Worm (Caenorhabditis elegans) whole organism, late embryonic: Measurements from ENCODE around the gene eef-1A.1.

ENCODE experiments used
- C08G9.2 ChIP-seq: sonication (generic microtip); optimal IDR thresholded peaks from 2 replicates; lab custom pipeline; 2016; ENCODE audit warnings: mild to moderate bottlenecking, missing genetic modification characterization, moderate library complexity, missing compliant biosample characterization
- C38D4.7 ChIP-seq: fragments of 200-800 bp; sonication (Bioruptor generic); optimal IDR thresholded peaks from 2 replicates; lab custom pipeline; 2018; ENCODE audit warnings: mild to moderate bottlenecking, missing genetic modification characterization, moderate library complexity, missing compliant biosample characterization
- F13H6.1 ChIP-seq: sonication (generic microtip); optimal IDR thresholded peaks from 2 replicates; lab custom pipeline; 2016; ENCODE audit warnings: missing genetic modification characterization, missing compliant biosample characterization
- ahr-1 ChIP-seq: sonication (generic microtip); optimal IDR thresholded peaks from 2 replicates; lab custom pipeline; 2016; ENCODE audit warnings: missing genetic modification characterization, missing compliant biosample characterization
- ama-1 ChIP-seq: fragments of 150-350 bp; optimal IDR thresholded peaks from 2 replicates; lab custom pipeline; 2014
- ceh-14 ChIP-seq: sonication (generic microtip); optimal IDR thresholded peaks from 2 replicates; lab custom pipeline; 2016; ENCODE audit warnings: missing genotype, missing genetic modification characterization, missing compliant biosample characterization
- ceh-18 ChIP-seq: sonication (generic microtip); optimal IDR thresholded peaks from 2 replicates; lab custom pipeline; 2016; ENCODE audit warnings: missing genetic modification characterization, missing compliant biosample characterization
- ceh-2 ChIP-seq: sonication (generic microtip); optimal IDR thresholded peaks from 2 replicates; lab custom pipeline; 2016; ENCODE audit warnings: missing genotype, missing genetic modification characterization, missing compliant biosample characterization
- ceh-24 ChIP-seq: sonication (generic microtip); optimal IDR thresholded peaks from 2 replicates; lab custom pipeline; 2016; ENCODE audit warnings: mild to moderate bottlenecking, missing genetic modification characterization, missing compliant biosample characterization
- ceh-31 ChIP-seq: sonication (generic microtip); optimal IDR thresholded peaks from 2 replicates; lab custom pipeline; 2016; ENCODE audit warnings: missing genetic modification characterization, missing compliant biosample characterization
- ceh-34 ChIP-seq: sonication (generic microtip); optimal IDR thresholded peaks from 2 replicates; lab custom pipeline; 2016; ENCODE audit warnings: mild to moderate bottlenecking, missing genetic modification characterization, missing compliant biosample characterization
- ceh-48 ChIP-seq: sonication (generic microtip); optimal IDR thresholded peaks from 2 replicates; lab custom pipeline; 2016; ENCODE audit warnings: missing genetic modification characterization, inconsistent platforms, missing compliant biosample characterization
- ceh-6 ChIP-seq: fragments of 200-800 bp; sonication (Bioruptor generic); optimal IDR thresholded peaks from 2 replicates; lab custom pipeline; 2018; ENCODE audit warnings: mild to moderate bottlenecking, missing genetic modification characterization, missing compliant biosample characterization
- che-1 ChIP-seq: sonication (generic microtip); optimal IDR thresholded peaks from 2 replicates; lab custom pipeline; 2016; ENCODE audit warnings: mild to moderate bottlenecking, missing genetic modification characterization, missing compliant biosample characterization
- dmd-4 ChIP-seq: sonication (generic microtip); optimal IDR thresholded peaks from 2 replicates; lab custom pipeline; 2016; ENCODE audit warnings: borderline replicate concordance, missing genetic modification characterization, missing compliant biosample characterization
- dve-1 ChIP-seq: sonication (generic microtip); optimal IDR thresholded peaks from 2 replicates; lab custom pipeline; 2017; ENCODE audit warnings: antibody characterized with exemption, mild to moderate bottlenecking, missing genetic modification characterization, missing compliant biosample characterization
- elt-2 ChIP-seq: sonication (generic microtip); optimal IDR thresholded peaks from 2 replicates; lab custom pipeline; 2016; ENCODE audit warnings: missing genetic modification reagents, missing genetic modification characterization, missing compliant biosample characterization
- elt-4 ChIP-seq: sonication (generic microtip); optimal IDR thresholded peaks from 2 replicates; lab custom pipeline; 2016; ENCODE audit warnings: missing genetic modification characterization, missing compliant biosample characterization
- fkh-6 ChIP-seq: sonication (generic microtip); optimal IDR thresholded peaks from 2 replicates; lab custom pipeline; 2016; ENCODE audit warnings: missing genetic modification characterization, missing compliant biosample characterization
- gmeb-2 ChIP-seq: sonication (generic microtip); optimal IDR thresholded peaks from 2 replicates; lab custom pipeline; 2016; ENCODE audit warnings: missing genetic modification characterization, inconsistent platforms, missing compliant biosample characterization
- hlh-30 ChIP-seq: sonication (generic microtip); optimal IDR thresholded peaks from 2 replicates; lab custom pipeline; 2017; ENCODE audit warnings: antibody characterized with exemption, missing genetic modification characterization, missing compliant biosample characterization; ENCODE audit not compliant: insufficient read depth
- hlh-6 ChIP-seq: sonication (generic microtip); optimal IDR thresholded peaks from 2 replicates; lab custom pipeline; 2016; ENCODE audit warnings: missing genotype, missing genetic modification characterization, missing compliant biosample characterization
- hlh-8 ChIP-seq: sonication (generic microtip); optimal IDR thresholded peaks from 2 replicates; lab custom pipeline; 2016; ENCODE audit warnings: missing genotype, missing genetic modification characterization, missing compliant biosample characterization
- lim-6 ChIP-seq: sonication (generic microtip); optimal IDR thresholded peaks from 2 replicates; lab custom pipeline; 2016; ENCODE audit warnings: missing genetic modification characterization, missing compliant biosample characterization
- madf-2 ChIP-seq: sonication (generic microtip); optimal IDR thresholded peaks from 2 replicates; lab custom pipeline; 2017; ENCODE audit warnings: missing genetic modification characterization, missing compliant biosample characterization
- mec-3 ChIP-seq: sonication (generic microtip); optimal IDR thresholded peaks from 2 replicates; lab custom pipeline; 2016; ENCODE audit warnings: borderline replicate concordance, missing genetic modification characterization, missing compliant biosample characterization
- nfya-1 ChIP-seq: sonication (generic microtip); optimal IDR thresholded peaks from 2 replicates; lab custom pipeline; 2017; ENCODE audit warnings: missing genetic modification characterization, mild to moderate bottlenecking, missing compliant biosample characterization, antibody characterized with exemption, moderate library complexity
- nhr-11 ChIP-seq: fragments of 150-350 bp; optimal IDR thresholded peaks from 2 replicates; lab custom pipeline; 2014; ENCODE audit warnings: missing biosample characterization, missing genetic modification characterization
- pat-9 ChIP-seq: fragments of 200-800 bp; sonication (Bioruptor generic); optimal IDR thresholded peaks from 2 replicates; lab custom pipeline; 2018; ENCODE audit warnings: mild to moderate bottlenecking, missing genetic modification characterization, moderate library complexity, missing compliant biosample characterization
- pax-1 ChIP-seq: fragments of 150-350 bp; optimal IDR thresholded peaks from 2 replicates; lab custom pipeline; 2014; ENCODE audit warnings: missing biosample characterization, missing genetic modification characterization
- pha-2 ChIP-seq: sonication (generic microtip); optimal IDR thresholded peaks from 2 replicates; lab custom pipeline; 2017; ENCODE audit warnings: mild to moderate bottlenecking, missing genetic modification characterization, missing compliant biosample characterization
- pha-4 ChIP-seq: fragments of 150-350 bp; optimal IDR thresholded peaks from 2 replicates; lab custom pipeline; 2018; ENCODE audit warnings: missing biosample characterization, missing genetic modification reagents, missing genetic modification characterization
- pqm-1 ChIP-seq: sonication (generic microtip); optimal IDR thresholded peaks from 2 replicates; lab custom pipeline; 2016; ENCODE audit warnings: missing genetic modification characterization, missing compliant biosample characterization
- pros-1 ChIP-seq: fragments of 150-350 bp; optimal IDR thresholded peaks from 2 replicates; lab custom pipeline; 2014; ENCODE audit warnings: missing biosample characterization, missing genetic modification reagents, missing genetic modification characterization
- ref-2 ChIP-seq: sonication (generic microtip); optimal IDR thresholded peaks from 2 replicates; lab custom pipeline; 2016; ENCODE audit warnings: missing genetic modification characterization, missing compliant biosample characterization
- rnt-1 ChIP-seq: sonication (generic microtip); optimal IDR thresholded peaks from 2 replicates; lab custom pipeline; 2016; ENCODE audit warnings: missing genetic modification characterization, missing compliant biosample characterization
- sox-2 ChIP-seq: fragments of 200-800 bp; sonication (Bioruptor generic); IDR thresholded peaks from 2 replicates; pipeline ENCODE4 v1.3.6; 2022; ENCODE audit warnings: missing genetic modification reagents, missing genetic modification characterization, missing compliant biosample characterization
- sox-4 ChIP-seq: sonication (generic microtip); optimal IDR thresholded peaks from 2 replicates; lab custom pipeline; 2017; ENCODE audit warnings: mild to moderate bottlenecking, missing genetic modification characterization, inconsistent platforms, missing compliant biosample characterization
- tbx-2 ChIP-seq: sonication (generic microtip); optimal IDR thresholded peaks from 2 replicates; lab custom pipeline; 2016; ENCODE audit warnings: missing genetic modification characterization, missing compliant biosample characterization
- tbx-7 ChIP-seq: sonication (generic microtip); optimal IDR thresholded peaks from 2 replicates; lab custom pipeline; 2016; ENCODE audit warnings: missing genotype, missing genetic modification characterization, missing compliant biosample characterization
- ttx-3 ChIP-seq: sonication (generic microtip); optimal IDR thresholded peaks from 2 replicates; lab custom pipeline; 2016; ENCODE audit warnings: missing genetic modification reagents, missing genetic modification characterization, missing compliant biosample characterization
- unc-42 ChIP-seq: sonication (generic microtip); optimal IDR thresholded peaks from 2 replicates; lab custom pipeline; 2016; ENCODE audit warnings: missing genotype, missing genetic modification characterization, missing compliant biosample characterization
- unc-55 ChIP-seq: sonication (generic microtip); optimal IDR thresholded peaks from 2 replicates; lab custom pipeline; 2017; ENCODE audit warnings: missing biosample characterization, missing genetic modification reagents, missing genetic modification characterization
- unc-86 ChIP-seq: sonication (generic microtip); optimal IDR thresholded peaks from 2 replicates; lab custom pipeline; 2016; ENCODE audit warnings: missing genetic modification characterization, missing compliant biosample characterization

eef-1A.1 gene

DNA sequence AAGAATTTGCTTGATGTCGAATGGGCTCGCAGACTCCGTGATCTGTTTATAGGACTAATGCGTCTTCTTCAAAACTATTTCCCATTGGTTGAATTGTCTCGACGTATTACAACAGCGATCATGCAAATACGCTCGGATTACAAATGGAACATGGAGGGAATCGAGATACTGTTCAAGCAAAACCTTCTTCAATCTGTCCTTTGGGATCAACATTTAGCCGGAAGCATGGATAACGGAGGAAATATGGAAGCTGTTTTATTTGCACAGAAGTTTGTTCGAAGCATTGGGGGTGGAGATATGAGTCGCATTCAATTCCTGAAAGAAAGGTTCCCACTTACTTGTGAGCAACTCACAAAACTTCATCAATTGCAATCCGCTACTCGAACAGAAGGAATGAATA lies 15.7 kb downstream of the eef-1A.1 start:
- TF ChIP-seq gmeb-2 (tag; lab: Kevin White, UChicago) (no peak), lim-6 (no peak), nfya-1 (no peak), tbx-2 (tag; lab: Kevin White, UChicago) (no peak), che-1 (tag; lab: Kevin White, UChicago) (no peak), pqm-1 (no peak), hlh-30 (no peak), elt-2 (tag; lab: Kevin White, UChicago) (no peak), ttx-3 (tag; lab: Kevin White, UChicago) (no peak)
- TF ChIP-seq, all 69 proteins: peak for 0

DNA sequence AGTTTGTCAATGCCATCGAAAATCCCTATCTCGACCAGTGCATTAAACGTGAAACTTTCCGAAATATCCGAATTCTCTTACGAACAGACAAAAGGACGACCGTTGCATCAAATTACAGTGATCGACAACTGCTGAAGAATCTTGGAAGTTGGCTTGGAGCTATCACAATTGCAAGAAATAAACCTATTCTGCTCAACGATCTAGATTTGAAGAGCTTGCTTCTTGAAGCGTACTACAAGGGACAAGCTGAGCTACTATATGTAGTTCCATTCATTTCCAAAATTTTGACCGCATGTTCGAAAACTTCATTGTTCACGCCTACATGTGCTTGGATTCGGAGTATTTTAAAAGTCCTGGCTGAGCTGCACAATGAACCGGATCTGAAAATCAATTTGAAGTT lies 17.5 kb downstream of the eef-1A.1 start:
- TF ChIP-seq ceh-2 (tag; lab: Kevin White, UChicago) (no peak), pros-1 (tag; lab: Kevin White, UChicago) (no peak), sox-2 (GFP tag; lab: Robert Waterston, UW) (no peak), ceh-18 (no peak), ceh-31 (tag; lab: Kevin White, UChicago) (no peak), C38D4.7 (no peak), pqm-1 (no peak), ama-1 (no peak), hlh-8 (tag; lab: Kevin White, UChicago) (no peak), unc-42 (no peak), che-1 (tag; lab: Kevin White, UChicago) (no peak)

DNA sequence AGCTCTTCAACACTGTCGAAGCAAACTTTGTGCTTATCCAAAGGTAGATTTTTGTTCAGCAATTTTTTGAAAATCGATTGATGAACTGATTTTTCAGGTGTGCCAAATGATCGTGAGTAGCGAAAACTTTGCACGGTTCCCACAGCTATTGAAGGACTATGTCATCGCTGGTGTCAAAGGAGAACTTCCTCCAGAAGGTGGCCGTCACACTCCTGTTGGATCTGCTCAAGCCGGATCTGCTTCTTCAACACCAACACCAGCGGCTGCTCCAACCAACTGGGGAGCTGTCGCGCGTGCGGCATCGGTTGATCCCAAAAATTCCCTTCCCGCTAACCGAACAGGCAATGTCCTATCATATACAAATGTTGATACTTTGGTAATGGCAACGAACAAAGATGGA lies 18.1 kb downstream of the eef-1A.1 start:
- TF ChIP-seq elt-2 (tag; lab: Kevin White, UChicago) (no peak), ama-1 (no peak), sox-4 (tag; lab: Kevin White, UChicago) (no peak), unc-86 (tag; lab: Kevin White, UChicago) (no peak), pax-1 (tag; lab: Kevin White, UChicago) (no peak), pat-9 (no peak)
- TF ChIP-seq, all 69 proteins: peak for 0

ce11 chrIII:6951435-6951834 lies 20.1 kb downstream of the eef-1A.1 start:
- TF ChIP-seq tbx-2 (tag; lab: Kevin White, UChicago) (no peak), gmeb-2 (tag; lab: Kevin White, UChicago) (no peak), tbx-7 (no peak), rnt-1 (tag; lab: Kevin White, UChicago) (no peak), ceh-34 (tag; lab: Kevin White, UChicago) (no peak), unc-42 (peak; percentile 16), ama-1 (no peak), ceh-31 (tag; lab: Kevin White, UChicago) (peak; percentile 17), unc-86 (tag; lab: Kevin White, UChicago) (no peak), pha-2 (tag; lab: Kevin White, UChicago) (no peak), ref-2 (tag; lab: Kevin White, UChicago) (peak; percentile 20), pqm-1 (no peak), ttx-3 (tag; lab: Kevin White, UChicago) (no peak), elt-4 (tag; lab: Kevin White, UChicago) (no peak), ahr-1 (no peak), ceh-48 (peak; percentile 45)

ce11 chrIII:6947896-6948295 lies 23.6 kb downstream of the eef-1A.1 start:
- TF ChIP-seq madf-2 (no peak), pha-4 (tag; lab: Kevin White, UChicago) (no peak), hlh-6 (no peak), mec-3 (tag; lab: Kevin White, UChicago) (no peak), ama-1 (no peak), ceh-6 (GFP tag; lab: Kevin White, UChicago) (no peak), nhr-11 (tag; lab: Kevin White, UChicago) (no peak), tbx-2 (tag; lab: Kevin White, UChicago) (peak; percentile 33), dve-1 (no peak), unc-86 (tag; lab: Kevin White, UChicago) (no peak), fkh-6 (no peak), ceh-34 (tag; lab: Kevin White, UChicago) (no peak), ceh-24 (tag; lab: Kevin White, UChicago) (no peak), elt-2 (tag; lab: Kevin White, UChicago) (no peak), C08G9.2 (tag; lab: Kevin White, UChicago) (no peak), pqm-1 (no peak), rnt-1 (tag; lab: Kevin White, UChicago) (no peak), lim-6 (no peak), dmd-4 (tag; lab: Kevin White, UChicago) (no peak), F13H6.1 (tag; lab: Kevin White, UChicago) (no peak), hlh-30 (peak; percentile 64), ceh-14 (tag; lab: Kevin White, UChicago) (no peak), sox-4 (tag; lab: Kevin White, UChicago) (no peak), unc-55 (GFP tag; lab: Kevin White, UChicago) (peak; percentile 57), ceh-48 (no peak), pros-1 (tag; lab: Kevin White, UChicago) (no peak)
